Fruit fly (Drosophila melanogaster) Kc167 (cell line): ENCODE results near the gene bon.

ENCODE experiments used
- Myc ChIP-seq: fragments of >200 bp; optimal IDR thresholded peaks from 2 replicates; lab custom pipeline; 2017; ENCODE audit warnings: missing external identifiers
- Sin3A ChIP-seq: fragments of >200 bp; optimal IDR thresholded peaks from 2 replicates; lab custom pipeline; 2018; ENCODE audit warnings: missing external identifiers
- h ChIP-seq: fragments of >200 bp; optimal IDR thresholded peaks from 3 replicates; lab custom pipeline; 2018; ENCODE audit warnings: missing external identifiers
- insv ChIP-seq: fragments of >200 bp; optimal IDR thresholded peaks from 3 replicates; lab custom pipeline; 2018; ENCODE audit warnings: missing external identifiers
- psq ChIP-seq: fragments of >200 bp; optimal IDR thresholded peaks from 2 replicates; lab custom pipeline; 2017; ENCODE audit warnings: missing external identifiers
- ttk ChIP-seq: sonication (Bioruptor generic); optimal IDR thresholded peaks from 2 replicates; lab custom pipeline; 2017; ENCODE audit warnings: missing external identifiers

DNA sequence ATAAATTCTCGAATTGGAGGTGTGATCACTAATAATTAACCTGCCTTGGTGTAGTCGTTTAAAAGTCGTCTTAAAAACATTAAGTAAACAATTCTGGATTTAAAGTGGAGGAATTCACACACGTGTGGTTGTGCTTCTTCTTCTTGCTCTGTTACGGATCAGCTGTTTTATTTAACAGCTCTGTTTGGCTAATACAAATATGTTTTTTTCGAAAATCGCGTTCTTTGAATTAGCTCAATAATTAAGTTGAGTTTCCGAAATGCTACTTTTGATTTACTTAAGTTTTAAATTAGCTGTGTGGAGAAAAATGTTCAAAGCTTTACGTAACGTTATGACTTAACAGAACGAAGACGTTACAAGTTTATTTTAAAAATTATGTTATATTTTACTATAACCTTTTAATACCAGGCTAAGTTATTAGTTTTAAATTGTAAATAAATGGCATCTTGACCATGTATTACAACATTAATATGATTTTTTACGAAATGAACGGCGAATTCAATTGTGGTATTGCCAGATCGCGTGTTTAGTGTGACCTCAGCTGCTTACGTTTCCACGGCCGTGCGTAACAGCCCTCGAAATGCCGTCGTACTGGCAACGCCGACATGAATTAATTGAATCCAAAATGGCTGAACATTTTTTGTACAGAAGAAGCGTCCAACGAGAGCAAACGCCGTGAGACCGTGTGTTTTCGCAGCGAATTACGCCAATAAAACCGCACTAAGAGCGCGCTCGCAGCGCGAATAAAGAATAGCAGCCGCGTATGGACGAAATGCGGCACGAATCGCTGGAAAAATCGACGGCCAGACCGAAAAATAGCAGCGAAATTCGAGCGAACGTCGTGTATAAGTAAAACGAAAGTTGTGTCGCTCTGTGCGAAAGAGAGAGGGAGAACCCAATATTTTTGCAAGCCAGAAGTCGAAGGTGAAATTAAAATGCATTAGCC is at the start of gene bon, which contains the start of gene Pus1:
- no peak for TF ChIP-seq insv (lab: Kevin White, UChicago)
- no peak for TF ChIP-seq h
- no peak for TF ChIP-seq Sin3A (lab: Kevin White, UChicago)
- TF ChIP-seq psq (lab: Kevin White, UChicago) = no peak
- no peak for TF ChIP-seq Myc
- TF ChIP-seq ttk (lab: Kevin White, UChicago) = no peak
